Worm (Caenorhabditis elegans): ENCODE measurements around the gene srg-58.

srg-58 gene

ce11 chrV:2757226-2757893, 2.0 kb downstream of the srg-58 start, which contains the start of gene srx-28:
Gene srx-28 (minus strand): TSS chrV:2757276.
- TF ChIP-seq ZK546.5 (tag; optimal IDR thresholded peaks at IDR 0.05) (no peak), fos-1 (tag; optimal IDR thresholded peaks at IDR 0.05) (no peak), lin-15B (tag; optimal IDR thresholded peaks at IDR 0.05) (no peak), nhr-11 (tag; optimal IDR thresholded peaks at IDR 0.05) (no peak), eor-1 (tag; optimal IDR thresholded peaks at IDR 0.05) (no peak), nhr-43 (tag; optimal IDR thresholded peaks at IDR 0.05; ENCODE audit: poor library complexity, severe bottlenecking) (no peak), fkh-2 (tag; optimal IDR thresholded peaks at IDR 0.05) (no peak), ceh-9 (tag; optimal IDR thresholded peaks at IDR 0.05) (no peak), jun-1 (tag; optimal IDR thresholded peaks at IDR 0.05) (no peak), nhr-76 (tag; optimal IDR thresholded peaks at IDR 0.05) (no peak), skn-1 (tag; optimal IDR thresholded peaks at IDR 0.05) (no peak), unc-62 (GFP tag; optimal IDR thresholded peaks at IDR 0.05) (no peak), nfya-1 (tag; optimal IDR thresholded peaks at IDR 0.05; ENCODE audit: insufficient read depth) (no peak), ceh-16 (tag; optimal IDR thresholded peaks at IDR 0.05) (no peak), pha-4 (tag; optimal IDR thresholded peaks at IDR 0.05) (no peak), egl-27 (tag; optimal IDR thresholded peaks at IDR 0.05) (no peak), nhr-23 (tag; optimal IDR thresholded peaks at IDR 0.05) (no peak)

ce11 chrV:2753007-2753406, 6.3 kb downstream of the srg-58 start, which contains the start of gene srx-26:
Gene srx-26 (minus strand): TSS chrV:2753107.
- no peak for TF ChIP-seq nhr-76 (tag; optimal IDR thresholded peaks at IDR 0.05)
- no peak for TF ChIP-seq nhr-43 (tag; optimal IDR thresholded peaks at IDR 0.05; ENCODE audit: poor library complexity, severe bottlenecking)
- no peak for TF ChIP-seq nfya-1 (tag; optimal IDR thresholded peaks at IDR 0.05; ENCODE audit: insufficient read depth)
- no peak for TF ChIP-seq aly-2 (tag; optimal IDR thresholded peaks at IDR 0.05)
- TF ChIP-seq R02D3.7 (tag; optimal IDR thresholded peaks at IDR 0.05), result no peak
- no peak for TF ChIP-seq unc-62 (GFP tag; optimal IDR thresholded peaks at IDR 0.05)
- no peak for TF ChIP-seq ceh-9 (tag; optimal IDR thresholded peaks at IDR 0.05)
- no peak for TF ChIP-seq pha-4 (tag; optimal IDR thresholded peaks at IDR 0.05)
- TF ChIP-seq ceh-82 (tag; optimal IDR thresholded peaks at IDR 0.05), result no peak
- no peak for TF ChIP-seq skn-1 (tag; optimal IDR thresholded peaks at IDR 0.05)

ce11 chrV:2750006-2750405, 9.3 kb downstream of the srg-58 start, which contains the start of gene srx-24:
Gene srx-24 (minus strand): TSS chrV:2750106.
- no peak for TF ChIP-seq fkh-10 (GFP tag; optimal IDR thresholded peaks at IDR 0.05)
- TF ChIP-seq unc-62 (GFP tag; optimal IDR thresholded peaks at IDR 0.05), result no peak
- TF ChIP-seq aly-2 (tag; optimal IDR thresholded peaks at IDR 0.05), result no peak
- TF ChIP-seq egl-27 (tag; optimal IDR thresholded peaks at IDR 0.05), result no peak
- no peak for TF ChIP-seq elt-2 (tag; optimal IDR thresholded peaks at IDR 0.05)
- TF ChIP-seq pha-4 (tag; optimal IDR thresholded peaks at IDR 0.05), result no peak
- TF ChIP-seq unc-39 (tag; optimal IDR thresholded peaks at IDR 0.05), result no peak
- no peak for TF ChIP-seq mdl-1 (tag; optimal IDR thresholded peaks at IDR 0.05)
- no peak for TF ChIP-seq R02D3.7 (tag; optimal IDR thresholded peaks at IDR 0.05)
- no peak for TF ChIP-seq jun-1 (tag; optimal IDR thresholded peaks at IDR 0.05)
- TF ChIP-seq nhr-67 (tag; optimal IDR thresholded peaks at IDR 0.05), result no peak
- TF ChIP-seq mml-1 (tag; optimal IDR thresholded peaks at IDR 0.05), result no peak
- TF ChIP-seq tbx-2 (tag; optimal IDR thresholded peaks at IDR 0.05), result no peak
- TF ChIP-seq lsy-12 (tag; optimal IDR thresholded peaks at IDR 0.05), result no peak
- no peak for TF ChIP-seq ztf-4 (tag; optimal IDR thresholded peaks at IDR 0.05)
- no peak for TF ChIP-seq ZK546.5 (tag; optimal IDR thresholded peaks at IDR 0.05)

- TF ChIP-seq egl-27 (tag; optimal IDR thresholded peaks at IDR 0.05), result no peak
- no peak for TF ChIP-seq aly-2 (tag; optimal IDR thresholded peaks at IDR 0.05)
- TF ChIP-seq ceh-9 (tag; optimal IDR thresholded peaks at IDR 0.05), result no peak
- no peak for TF ChIP-seq lin-39 (tag; optimal IDR thresholded peaks at IDR 0.05)
- TF ChIP-seq ceh-82 (tag; optimal IDR thresholded peaks at IDR 0.05), result no peak
- TF ChIP-seq unc-39 (tag; optimal IDR thresholded peaks at IDR 0.05), result no peak
- no peak for TF ChIP-seq elt-2 (tag; optimal IDR thresholded peaks at IDR 0.05)
- no peak for TF ChIP-seq R02D3.7 (tag; optimal IDR thresholded peaks at IDR 0.05)
- TF ChIP-seq nhr-43 (tag; optimal IDR thresholded peaks at IDR 0.05; ENCODE audit: poor library complexity, severe bottlenecking), result no peak
- TF ChIP-seq nhr-12 (tag; optimal IDR thresholded peaks at IDR 0.05), result no peak
- no peak for TF ChIP-seq lsy-12 (tag; optimal IDR thresholded peaks at IDR 0.05)
- no peak for TF ChIP-seq nhr-25 (tag; optimal IDR thresholded peaks at IDR 0.05)
- no peak for TF ChIP-seq egl-5 (tag; optimal IDR thresholded peaks at IDR 0.05)
- no peak for TF ChIP-seq daf-12 (tag; optimal IDR thresholded peaks at IDR 0.05)
These were observed 13.0 kb downstream of the srg-58 start for ce11 chrV:2746404-2746803.

Data from whole organism, L3 larva.